Fruit fly (Drosophila melanogaster) whole organism, adult: ENCODE results near the gene CG32986.
A peak's percentile ranks its signal among the peaks of the same experiment; 100 is the strongest.

Source experiments
- CG11617 ChIP-seq: fragments of 200-800 bp; sonication (Bioruptor generic); optimal IDR thresholded peaks from 2 replicates; lab custom pipeline; 2017; ENCODE audit warnings: mild to moderate bottlenecking, missing biosample characterization, missing genetic modification reagents, missing genetic modification characterization
- CG12768 ChIP-seq: fragments of 200-800 bp; sonication (Bioruptor generic); optimal IDR thresholded peaks from 2 replicates; lab custom pipeline; 2017; ENCODE audit warnings: missing biosample characterization, missing genetic modification characterization, mild to moderate bottlenecking, moderate library complexity, missing genetic modification reagents
- CG14711 ChIP-seq: fragments of 200-800 bp; sonication (Bioruptor generic); optimal IDR thresholded peaks from 2 replicates; lab custom pipeline; 2018; ENCODE audit warnings: missing biosample characterization, mild to moderate bottlenecking, missing genetic modification characterization, moderate library complexity
- CG1620 ChIP-seq: fragments of 200-800 bp; sonication (Bioruptor generic); optimal IDR thresholded peaks from 2 replicates; lab custom pipeline; 2016; ENCODE audit warnings: missing biosample characterization, missing genetic modification characterization
- CG33017 ChIP-seq: fragments of 200-800 bp; sonication (Bioruptor generic); optimal IDR thresholded peaks from 2 replicates; lab custom pipeline; 2018; ENCODE audit warnings: missing biosample characterization, mild to moderate bottlenecking, missing genetic modification characterization, moderate library complexity
- CG5204 ChIP-seq: fragments of 200-800 bp; sonication (Bioruptor generic); optimal IDR thresholded peaks from 2 replicates; lab custom pipeline; 2016; ENCODE audit warnings: missing biosample characterization, missing genetic modification characterization
- CG7045 ChIP-seq: fragments of 200-800 bp; sonication (Bioruptor generic); optimal IDR thresholded peaks from 2 replicates; lab custom pipeline; 2017; ENCODE audit warnings: missing biosample characterization, mild to moderate bottlenecking, missing genetic modification characterization
- CG7101 ChIP-seq: fragments of 200-800 bp; sonication (Bioruptor generic); optimal IDR thresholded peaks from 2 replicates; lab custom pipeline; 2018; ENCODE audit warnings: missing biosample characterization, mild to moderate bottlenecking, missing genetic modification characterization, moderate library complexity
- Clk ChIP-seq: fragments of 200-800 bp; sonication (Bioruptor generic); optimal IDR thresholded peaks from 2 replicates; lab custom pipeline; 2017; ENCODE audit warnings: missing biosample characterization, missing genetic modification characterization
- Crg-1 ChIP-seq: fragments of 200-800 bp; sonication (Bioruptor generic); optimal IDR thresholded peaks from 2 replicates; lab custom pipeline; 2016; ENCODE audit warnings: missing biosample characterization, missing genetic modification characterization
- Hr96 ChIP-seq: fragments of 200-800 bp; sonication (Bioruptor generic); optimal IDR thresholded peaks from 2 replicates; lab custom pipeline; 2016; ENCODE audit warnings: missing biosample characterization, missing genetic modification characterization
- Mnt ChIP-seq: fragments of 200-800 bp; sonication (Bioruptor generic); optimal IDR thresholded peaks from 2 replicates; lab custom pipeline; 2016; ENCODE audit warnings: missing biosample characterization, mild to moderate bottlenecking, missing genetic modification characterization
- bab1 ChIP-seq: fragments of 200-800 bp; sonication (Bioruptor generic); optimal IDR thresholded peaks from 3 replicates; lab custom pipeline; 2019; ENCODE audit warnings: missing biosample characterization, mild to moderate bottlenecking, missing genetic modification characterization, moderate library complexity
- cic ChIP-seq: fragments of 200-800 bp; sonication (Bioruptor generic); optimal IDR thresholded peaks from 2 replicates; lab custom pipeline; 2017; ENCODE audit warnings: missing biosample characterization, mild to moderate bottlenecking, missing genetic modification characterization, moderate library complexity
- cnc ChIP-seq, 2 experiments: fragments of >200 bp; optimal IDR thresholded peaks; 2 replicates each; lab custom pipeline; 2017
- kay ChIP-seq: fragments of 200-800 bp; sonication (Bioruptor generic); peaks from one replicate; lab custom pipeline; 2016; ENCODE audit warnings: missing biosample characterization, missing genetic modification characterization, borderline replicate concordance
- ovo ChIP-seq: fragments of 200-800 bp; sonication (Bioruptor generic); optimal IDR thresholded peaks from 2 replicates; lab custom pipeline; 2016; ENCODE audit warnings: missing biosample characterization, missing genetic modification characterization
- pad ChIP-seq: fragments of 200-800 bp; sonication (Bioruptor generic); optimal IDR thresholded peaks from 3 replicates; lab custom pipeline; 2017; ENCODE audit warnings: missing biosample characterization, missing genetic modification characterization, mild to moderate bottlenecking, moderate library complexity, missing genetic modification reagents
- tj ChIP-seq: fragments of 200-800 bp; sonication (Bioruptor generic); optimal IDR thresholded peaks from 3 replicates; lab custom pipeline; 2017; ENCODE audit warnings: missing biosample characterization, mild to moderate bottlenecking, missing genetic modification characterization, moderate library complexity
- toe ChIP-seq: fragments of 200-800 bp; sonication (Bioruptor generic); optimal IDR thresholded peaks from 2 replicates; lab custom pipeline; 2016; ENCODE audit warnings: missing biosample characterization, missing genetic modification characterization

CG32986 gene

dm6 chr2L:8862476-8862875, at the start of gene CG32986:
TSS of gene CG32986 (plus strand) at chr2L:8862776.
- no peak for TF ChIP-seq CG1620
- no peak for TF ChIP-seq Crg-1 (GFP tag; lab: Kevin White, UChicago)
- TF ChIP-seq pad (GFP tag; lab: Kevin White, UChicago): no peak
- TF ChIP-seq CG12768 (GFP tag; lab: Kevin White, UChicago): no peak
- no peak for TF ChIP-seq kay (GFP tag; lab: Kevin White, UChicago)
- no peak for TF ChIP-seq CG7045 (GFP tag; lab: Kevin White, UChicago)
- no peak for TF ChIP-seq tj
- TF ChIP-seq Mnt: no peak
- no peak for TF ChIP-seq bab1 (GFP tag; lab: Kevin White, UChicago)
- no peak for TF ChIP-seq Clk (GFP tag; lab: Kevin White, UChicago)
- TF ChIP-seq cnc (optimal IDR thresholded peaks at IDR 0.05; lab: Kevin White, UChicago): no peak
- no peak for TF ChIP-seq CG7101 (tag; lab: Kevin White, UChicago)

DNA sequence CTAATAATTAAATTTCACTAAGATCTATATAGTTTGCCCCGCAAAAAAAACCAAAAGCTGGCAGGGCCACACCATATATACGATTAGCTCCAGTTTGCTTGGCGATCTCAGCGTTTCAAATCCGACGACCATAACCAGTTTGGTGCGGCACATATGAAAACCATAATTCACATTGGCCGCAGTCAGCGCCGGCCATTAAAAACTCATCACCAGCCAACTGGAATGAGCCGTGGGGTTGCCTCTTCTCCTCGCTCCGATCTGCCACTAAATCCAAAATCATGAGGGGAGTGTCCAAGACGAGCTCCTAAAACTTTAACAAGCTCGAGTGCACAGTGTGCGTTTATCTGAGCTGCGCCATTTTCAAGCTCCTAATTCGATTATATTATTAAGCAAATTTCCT, 45.2 kb upstream of the CG32986 start:
- TF ChIP-seq pad (GFP tag; lab: Kevin White, UChicago): no peak
- TF ChIP-seq CG7101 (tag; lab: Kevin White, UChicago): no peak

dm6 chr2L:8820539-8820938, 42.0 kb upstream of the CG32986 start:
- TF ChIP-seq Crg-1 (GFP tag; lab: Kevin White, UChicago) (no peak), toe (no peak), CG7045 (GFP tag; lab: Kevin White, UChicago) (no peak), pad (GFP tag; lab: Kevin White, UChicago) (no peak), CG7101 (tag; lab: Kevin White, UChicago) (no peak), Hr96 (GFP tag; lab: Kevin White, UChicago) (no peak), CG1620 (no peak), Mnt (no peak), CG5204 (no peak), CG11617 (GFP tag; lab: Kevin White, UChicago) (no peak), CG12768 (GFP tag; lab: Kevin White, UChicago) (no peak), cnc (optimal IDR thresholded peaks at IDR 0.05; lab: Kevin White, UChicago) (no peak), Clk (GFP tag; lab: Kevin White, UChicago) (no peak), CG33017 (tag; lab: Kevin White, UChicago) (no peak), ovo (GFP tag; lab: Kevin White, UChicago) (no peak), tj (no peak), bab1 (GFP tag; lab: Kevin White, UChicago) (no peak)

DNA sequence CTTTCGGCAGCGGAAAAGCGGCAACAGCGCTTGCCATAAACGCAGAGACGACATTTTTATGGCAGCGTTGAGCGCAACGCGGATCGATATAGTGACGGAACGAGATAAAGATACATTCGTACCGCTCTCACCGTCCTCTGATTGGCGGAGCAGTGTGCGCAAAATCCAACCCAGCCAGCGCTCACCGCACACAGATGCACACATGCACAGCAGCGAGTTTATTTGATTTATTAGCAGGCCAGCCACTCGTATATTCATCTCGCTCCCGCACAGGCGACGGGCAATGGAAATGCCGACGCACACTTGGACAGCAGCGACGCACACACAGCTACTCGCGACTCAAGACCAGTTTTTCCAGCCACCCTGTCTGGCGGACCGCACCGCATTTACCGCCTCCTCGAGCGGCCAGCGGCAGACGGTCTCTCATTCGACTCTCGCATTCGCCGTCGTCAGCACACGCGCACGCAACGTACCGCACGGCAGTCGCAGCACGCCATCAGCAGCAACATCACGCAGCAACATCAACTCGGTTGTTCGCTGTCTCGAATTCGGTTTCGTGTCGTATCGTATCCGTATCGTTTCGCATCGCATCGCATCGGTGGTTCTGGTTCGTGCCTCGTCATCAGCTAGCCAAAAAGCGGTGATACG, 37.2 kb upstream of the CG32986 start, which contains the start of gene SoxN:
TSS of gene SoxN (plus strand) at position 424 of the 648 bp plus-strand sequence.
- TF ChIP-seq kay (GFP tag; lab: Kevin White, UChicago) (no peak), pad (GFP tag; lab: Kevin White, UChicago) (peak; percentile 11), CG12768 (GFP tag; lab: Kevin White, UChicago) (no peak), cic (GFP tag; lab: Kevin White, UChicago) (no peak), CG14711 (tag; lab: Kevin White, UChicago) (no peak), CG7045 (GFP tag; lab: Kevin White, UChicago) (no peak), toe (no peak), Clk (GFP tag; lab: Kevin White, UChicago) (no peak), CG33017 (tag; lab: Kevin White, UChicago) (no peak)

DNA sequence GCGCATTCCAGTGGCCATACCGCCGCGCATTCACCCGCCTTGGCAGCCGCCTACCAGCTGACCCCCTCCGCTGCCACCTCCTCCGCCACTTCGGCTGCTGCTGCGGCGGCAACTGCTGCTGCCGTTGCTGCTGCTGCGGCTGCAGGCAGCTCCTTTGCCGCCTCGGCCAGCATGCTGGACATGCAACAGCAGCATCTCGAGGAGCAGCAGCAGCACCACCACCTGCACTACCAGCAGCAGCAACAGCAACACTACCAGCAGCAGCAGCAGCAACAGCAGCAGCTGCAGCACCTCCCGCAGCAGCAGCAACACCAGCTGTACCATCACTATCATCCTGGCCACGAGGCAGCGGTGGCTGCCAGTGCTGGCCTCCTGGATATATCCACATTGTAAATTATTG, 34.2 kb upstream of the CG32986 start:
- TF ChIP-seq cic (GFP tag; lab: Kevin White, UChicago): no peak
- TF ChIP-seq CG5204: no peak
- no peak for TF ChIP-seq Crg-1 (GFP tag; lab: Kevin White, UChicago)

- TF ChIP-seq pad (GFP tag; lab: Kevin White, UChicago) (no peak), CG14711 (tag; lab: Kevin White, UChicago) (no peak), CG12768 (GFP tag; lab: Kevin White, UChicago) (no peak), bab1 (GFP tag; lab: Kevin White, UChicago) (no peak), Crg-1 (GFP tag; lab: Kevin White, UChicago) (no peak), CG7045 (GFP tag; lab: Kevin White, UChicago) (no peak), CG11617 (GFP tag; lab: Kevin White, UChicago) (no peak), kay (GFP tag; lab: Kevin White, UChicago) (no peak), CG7101 (tag; lab: Kevin White, UChicago) (no peak), cnc (optimal IDR thresholded peaks at IDR 0.05; lab: Kevin White, UChicago) (no peak), cic (GFP tag; lab: Kevin White, UChicago) (no peak), ovo (GFP tag; lab: Kevin White, UChicago) (no peak), CG5204 (no peak), toe (no peak), CG1620 (no peak), Hr96 (GFP tag; lab: Kevin White, UChicago) (no peak), tj (no peak), Clk (GFP tag; lab: Kevin White, UChicago) (no peak), CG33017 (tag; lab: Kevin White, UChicago) (no peak)
Observed at dm6 chr2L:8832386-8833210, 30.0 kb upstream of the CG32986 start.
